Fruit fly (Drosophila melanogaster): ENCODE measurements around the gene CG6610.
A peak's percentile ranks its signal among the peaks of the same experiment; 100 is the strongest.

DNA sequence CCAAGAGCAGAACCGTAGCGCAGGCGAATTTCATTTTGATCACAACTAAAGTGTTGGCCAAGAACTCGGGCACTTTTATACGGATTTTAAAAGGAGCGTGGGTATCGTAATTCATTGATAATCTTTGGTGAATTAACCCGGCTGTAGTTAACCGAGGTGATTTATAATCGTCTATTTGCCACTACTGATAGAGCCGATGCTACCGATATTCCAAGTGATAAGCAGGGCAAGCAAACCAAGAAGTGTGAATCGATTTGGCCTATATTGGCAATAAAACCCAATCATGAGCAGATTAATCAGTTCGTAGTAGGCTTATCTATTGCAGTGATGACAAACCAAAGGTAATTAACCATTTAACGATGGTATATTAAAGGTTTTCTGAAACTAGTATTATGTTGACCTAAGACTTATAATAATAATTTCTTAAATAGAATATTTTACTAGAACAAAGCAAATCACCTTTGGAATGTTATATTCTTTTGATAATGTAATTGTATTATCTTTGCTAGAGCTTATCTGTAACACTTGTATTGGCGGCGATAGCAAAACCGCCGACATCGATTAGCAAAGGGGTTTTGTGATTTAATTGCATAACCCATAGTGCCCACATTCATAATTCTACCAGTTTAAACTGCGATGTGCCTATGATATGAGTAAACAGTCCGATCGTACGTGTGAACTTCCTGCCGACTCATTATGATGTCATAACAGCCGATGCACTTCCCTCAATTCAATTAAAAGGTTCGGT is 12.3 kb upstream of the CG6610 start, which contains the start of gene CG10472:
- TF ChIP-seq CG7045 (GFP tag; optimal IDR thresholded peaks at IDR 0.05): no peak
- no peak for TF ChIP-seq CG1620 (GFP tag; optimal IDR thresholded peaks at IDR 0.05)
- no peak for TF ChIP-seq CG33017 (tag; optimal IDR thresholded peaks at IDR 0.05)
- no peak for TF ChIP-seq Mnt (GFP tag; optimal IDR thresholded peaks at IDR 0.05)
- no peak for TF ChIP-seq cnc (optimal IDR thresholded peaks at IDR 0.05)
- no peak for TF ChIP-seq tj (GFP tag; optimal IDR thresholded peaks at IDR 0.05)
- no peak for TF ChIP-seq toe (GFP tag; optimal IDR thresholded peaks at IDR 0.05)
- no peak for TF ChIP-seq pad (GFP tag; optimal IDR thresholded peaks at IDR 0.05)
- no peak for TF ChIP-seq Clk (GFP tag; optimal IDR thresholded peaks at IDR 0.05)
- TF ChIP-seq kay (GFP tag; ENCODE audit: borderline replicate concordance): peak; percentile 76
- no peak for TF ChIP-seq CG11617 (GFP tag; optimal IDR thresholded peaks at IDR 0.05)
- peak; percentile 13 for TF ChIP-seq CG12768 (GFP tag; optimal IDR thresholded peaks at IDR 0.05)
- TF ChIP-seq Crg-1 (GFP tag; optimal IDR thresholded peaks at IDR 0.05): no peak
